Worm (Caenorhabditis elegans) whole organism, L1 larva: ENCODE data around the gene mgrn-1.

Experiments
- C04F5.9 ChIP-seq: sonication (generic microtip); optimal IDR thresholded peaks from 2 replicates; lab custom pipeline; 2016; ENCODE audit warnings: missing genetic modification characterization, missing compliant biosample characterization
- C34B4.2 ChIP-seq: sonication (generic microtip); optimal IDR thresholded peaks from 2 replicates; lab custom pipeline; 2017; ENCODE audit warnings: mild to moderate bottlenecking, missing genetic modification characterization, missing compliant biosample characterization
- alr-1 ChIP-seq: fragments of 200-800 bp; sonication (Bioruptor generic); optimal IDR thresholded peaks from 2 replicates; lab custom pipeline; 2018; ENCODE audit warnings: borderline replicate concordance, mild to moderate bottlenecking, missing genetic modification characterization, missing compliant biosample characterization
- blmp-1 ChIP-seq: fragments of 150-350 bp; optimal IDR thresholded peaks from 2 replicates; lab custom pipeline; 2014; ENCODE audit warnings: missing biosample characterization, missing genetic modification characterization
- ceh-82 ChIP-seq, 3 experiments: fragments of 150-350 bp in 1 of 3; sonication (generic microtip) in 2 of 3; optimal IDR thresholded peaks; 2 replicates each; lab custom pipeline; 2014 to 2017; ENCODE audit warnings: missing biosample characterization in 3 of 3, missing genetic modification characterization in 3 of 3
- ceh-90 ChIP-seq: sonication (generic microtip); optimal IDR thresholded peaks from 2 replicates; lab custom pipeline; 2016; ENCODE audit warnings: missing genetic modification characterization, missing compliant biosample characterization
- ces-1 ChIP-seq: fragments of 150-350 bp; optimal IDR thresholded peaks from 2 replicates; lab custom pipeline; 2014; ENCODE audit warnings: missing biosample characterization, missing genetic modification reagents, missing genetic modification characterization
- dpl-1 ChIP-seq, 3 experiments: fragments of 150-350 bp in 2 of 3; sonication (generic microtip) in 1 of 3; optimal IDR thresholded peaks; 2 replicates each; lab custom pipeline; 2014 to 2017; ENCODE audit warnings: missing biosample characterization in 3 of 3, missing genetic modification characterization in 3 of 3, missing genetic modification reagents in 3 of 3
- dsc-1 ChIP-seq: sonication (generic microtip); optimal IDR thresholded peaks from 2 replicates; lab custom pipeline; 2016; ENCODE audit warnings: mild to moderate bottlenecking, missing genetic modification characterization, missing compliant biosample characterization
- efl-3 ChIP-seq: fragments of 200-800 bp; sonication (Bioruptor generic); optimal IDR thresholded peaks from 2 replicates; lab custom pipeline; 2018; ENCODE audit warnings: mild to moderate bottlenecking, missing genetic modification characterization, missing compliant biosample characterization
- egl-13 ChIP-seq: sonication (generic microtip); optimal IDR thresholded peaks from 2 replicates; lab custom pipeline; 2016; ENCODE audit warnings: missing genotype, missing genetic modification reagents, missing genetic modification characterization, missing compliant biosample characterization
- egl-27 ChIP-seq, 2 experiments: fragments of 150-350 bp in 1 of 2; sonication (generic microtip); optimal IDR thresholded peaks; 3 replicates each; lab custom pipeline; 2017 to 2018; ENCODE audit warnings: missing biosample characterization in 2 of 2, missing genetic modification characterization in 2 of 2, missing genetic modification reagents in 2 of 2
- elt-2 ChIP-seq: sonication (generic microtip); optimal IDR thresholded peaks from 2 replicates; lab custom pipeline; 2016; ENCODE audit warnings: missing genetic modification characterization, mild to moderate bottlenecking, inconsistent platforms, missing compliant biosample characterization, missing genetic modification reagents
- elt-3 ChIP-seq, 6 experiments: fragments of 150-350 bp in 1 of 6; sonication (generic microtip); optimal IDR thresholded peaks; 2 replicates each; lab custom pipeline; 2017 to 2018; ENCODE audit warnings: missing biosample characterization in 6 of 6, missing genetic modification characterization in 6 of 6, inconsistent platforms in 1 of 6
- ets-5 ChIP-seq: fragments of 200-800 bp; sonication (Bioruptor generic); IDR thresholded peaks from 2 replicates; pipeline ENCODE4 v1.3.6; 2022; ENCODE audit warnings: missing genetic modification characterization, missing compliant biosample characterization
- fkh-10 ChIP-seq: sonication (generic microtip); optimal IDR thresholded peaks from 2 replicates; lab custom pipeline; 2017; ENCODE audit warnings: missing biosample characterization, missing genetic modification reagents, missing genetic modification characterization
- fkh-4 ChIP-seq: sonication (generic microtip); optimal IDR thresholded peaks from 2 replicates; lab custom pipeline; 2016; ENCODE audit warnings: missing compliant biosample characterization, missing genetic modification characterization, borderline replicate concordance
- fkh-8 ChIP-seq: sonication (generic microtip); optimal IDR thresholded peaks from 2 replicates; lab custom pipeline; 2016; ENCODE audit warnings: mild to moderate bottlenecking, missing genetic modification characterization, missing compliant biosample characterization
- hpl-2 ChIP-seq: fragments of 150-350 bp; optimal IDR thresholded peaks from 2 replicates; lab custom pipeline; 2014; ENCODE audit warnings: missing biosample characterization, missing genetic modification reagents, missing genetic modification characterization
- irx-1 ChIP-seq: sonication (generic microtip); optimal IDR thresholded peaks from 2 replicates; lab custom pipeline; 2016; ENCODE audit warnings: missing genetic modification characterization, missing compliant biosample characterization
- jun-1 ChIP-seq: fragments of 150-350 bp; optimal IDR thresholded peaks from 2 replicates; lab custom pipeline; 2014; ENCODE audit warnings: missing biosample characterization, missing genetic modification reagents, missing genetic modification characterization
- lin-13 ChIP-seq: fragments of 150-350 bp; optimal IDR thresholded peaks from 2 replicates; lab custom pipeline; 2014; ENCODE audit warnings: missing biosample characterization, missing genetic modification reagents, missing genetic modification characterization
- lin-14 ChIP-seq: fragments of 200-800 bp; sonication (Bioruptor generic); optimal IDR thresholded peaks from 2 replicates; lab custom pipeline; 2018; ENCODE audit warnings: mild to moderate bottlenecking, missing genetic modification characterization, moderate library complexity, missing compliant biosample characterization
- lin-15B ChIP-seq: fragments of 150-350 bp; sonication (generic microtip); optimal IDR thresholded peaks from 3 replicates; lab custom pipeline; 2014; ENCODE audit warnings: missing biosample characterization, missing genetic modification characterization
- lin-35 ChIP-seq, 2 experiments: fragments of 150-350 bp; optimal IDR thresholded peaks; 2 replicates each; lab custom pipeline; 2014; ENCODE audit warnings: missing biosample characterization in 2 of 2, missing genetic modification characterization in 2 of 2, missing genetic modification reagents in 2 of 2
- lin-39 ChIP-seq: fragments of 150-350 bp; optimal IDR thresholded peaks from 2 replicates; lab custom pipeline; 2014; ENCODE audit warnings: missing biosample characterization, missing genetic modification reagents, missing genetic modification characterization
- mef-2 ChIP-seq: fragments of 150-350 bp; optimal IDR thresholded peaks from 2 replicates; lab custom pipeline; 2014; ENCODE audit warnings: missing biosample characterization, missing genetic modification characterization
- mep-1 ChIP-seq: fragments of 150-350 bp; optimal IDR thresholded peaks from 2 replicates; lab custom pipeline; 2014; ENCODE audit warnings: missing biosample characterization, missing genetic modification characterization
- nhr-20 ChIP-seq: sonication (generic microtip); optimal IDR thresholded peaks from 2 replicates; lab custom pipeline; 2016; ENCODE audit warnings: mild to moderate bottlenecking, missing genetic modification characterization, missing compliant biosample characterization
- nhr-71 ChIP-seq: sonication (generic microtip); optimal IDR thresholded peaks from 2 replicates; lab custom pipeline; 2016; ENCODE audit warnings: mild to moderate bottlenecking, missing genetic modification characterization, moderate library complexity, missing compliant biosample characterization
- nhr-77 ChIP-seq: fragments of 150-350 bp; optimal IDR thresholded peaks from 2 replicates; lab custom pipeline; 2014; ENCODE audit warnings: missing biosample characterization, missing genetic modification characterization
- nhr-85 ChIP-seq: sonication (generic microtip); peaks from one replicate; lab custom pipeline; 2016; ENCODE audit warnings: missing genetic modification characterization, inconsistent platforms, missing compliant biosample characterization
- nhr-90 ChIP-seq: sonication (generic microtip); optimal IDR thresholded peaks from 2 replicates; lab custom pipeline; 2016; ENCODE audit warnings: mild to moderate bottlenecking, missing genetic modification characterization, missing compliant biosample characterization; ENCODE audit not compliant: poor library complexity
- pag-3 ChIP-seq: sonication (generic microtip); optimal IDR thresholded peaks from 2 replicates; lab custom pipeline; 2017; ENCODE audit warnings: missing genetic modification characterization, mild to moderate bottlenecking, missing compliant biosample characterization, antibody characterized with exemption, borderline replicate concordance; ENCODE audit not compliant: insufficient read depth
- pqm-1 ChIP-seq: sonication (generic microtip); optimal IDR thresholded peaks from 3 replicates; lab custom pipeline; 2017; ENCODE audit warnings: missing biosample characterization, missing genetic modification characterization
- skn-1 ChIP-seq: fragments of 150-350 bp; optimal IDR thresholded peaks from 2 replicates; lab custom pipeline; 2014; ENCODE audit warnings: missing biosample characterization, missing genetic modification characterization
- snpc-4 ChIP-seq: fragments of 150-350 bp; optimal IDR thresholded peaks from 2 replicates; lab custom pipeline; 2014; ENCODE audit warnings: missing biosample characterization, missing genetic modification characterization
- tlp-1 ChIP-seq: fragments of 150-350 bp; optimal IDR thresholded peaks from 2 replicates; lab custom pipeline; 2014; ENCODE audit warnings: missing biosample characterization, missing genetic modification characterization
- unc-130 ChIP-seq: fragments of 150-350 bp; optimal IDR thresholded peaks from 2 replicates; lab custom pipeline; 2017; ENCODE audit warnings: missing biosample characterization, missing genetic modification characterization, inconsistent platforms
- unc-30 ChIP-seq: sonication (generic microtip); optimal IDR thresholded peaks from 2 replicates; lab custom pipeline; 2017; ENCODE audit warnings: missing biosample characterization, missing genetic modification characterization
- unc-62 ChIP-seq: fragments of 150-350 bp; optimal IDR thresholded peaks from 2 replicates; lab custom pipeline; 2014; ENCODE audit warnings: missing biosample characterization, missing genetic modification reagents, missing genetic modification characterization
- unc-86 ChIP-seq: sonication (generic microtip); optimal IDR thresholded peaks from 2 replicates; lab custom pipeline; 2016; ENCODE audit warnings: missing genetic modification characterization, missing compliant biosample characterization
- ztf-4 ChIP-seq: fragments of 150-350 bp; optimal IDR thresholded peaks from 2 replicates; lab custom pipeline; 2014; ENCODE audit warnings: missing biosample characterization, missing genetic modification characterization

Gene mgrn-1

ce11 chrX:14322793-14323192, 11.3 kb upstream of the mgrn-1 start:
- TF ChIP-seq blmp-1 (peak; percentile 8), efl-3 (GFP tag; lab: Kevin White, UChicago) (no peak), nhr-77 (tag; lab: Kevin White, UChicago) (no peak), tlp-1 (tag; lab: Kevin White, UChicago) (no peak), ceh-90 (no peak), ces-1 (GFP tag; lab: Kevin White, UChicago) (no peak), mep-1 (tag; lab: Kevin White, UChicago) (no peak), fkh-10 (no peak), ceh-82 (tag; optimal IDR thresholded peaks at IDR 0.05; lab: Kevin White, UChicago) (no peak), unc-30 (no peak), ets-5 (no peak), ztf-4 (no peak), nhr-85 (tag; lab: Kevin White, UChicago) (peak; percentile 56), fkh-4 (no peak), lin-15B (tag; lab: Kevin White, UChicago) (no peak), hpl-2 (GFP tag; lab: Kevin White, UChicago) (no peak)

DNA sequence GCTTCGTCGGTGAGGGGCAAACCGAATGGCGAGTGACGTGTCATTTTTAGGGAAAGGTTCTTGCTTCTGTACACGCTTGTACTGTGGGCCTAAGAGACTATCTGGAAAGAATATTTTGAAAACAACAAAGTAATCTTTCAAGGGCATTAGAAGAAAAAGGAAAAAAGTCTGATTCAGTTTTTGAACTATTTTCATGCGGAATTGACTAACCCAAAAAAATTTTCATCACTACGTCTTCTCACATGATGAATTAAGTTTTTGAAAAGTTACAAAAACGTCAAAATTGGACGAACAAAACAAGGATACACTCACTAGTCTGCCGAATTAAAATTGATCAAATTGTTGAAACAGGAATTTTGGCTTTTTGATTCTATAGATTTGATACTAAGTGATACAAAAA, 8.8 kb upstream of the mgrn-1 start, which contains the start of gene C11H1.9:
Gene C11H1.9, minus strand, starts transcription at position 101 of the 400 bp plus-strand sequence.
- TF ChIP-seq lin-13 (GFP tag; lab: Kevin White, UChicago) (no peak), nhr-85 (tag; lab: Kevin White, UChicago) (peak; percentile 32)
- TF ChIP-seq, all 84 proteins: peak for 1

DNA sequence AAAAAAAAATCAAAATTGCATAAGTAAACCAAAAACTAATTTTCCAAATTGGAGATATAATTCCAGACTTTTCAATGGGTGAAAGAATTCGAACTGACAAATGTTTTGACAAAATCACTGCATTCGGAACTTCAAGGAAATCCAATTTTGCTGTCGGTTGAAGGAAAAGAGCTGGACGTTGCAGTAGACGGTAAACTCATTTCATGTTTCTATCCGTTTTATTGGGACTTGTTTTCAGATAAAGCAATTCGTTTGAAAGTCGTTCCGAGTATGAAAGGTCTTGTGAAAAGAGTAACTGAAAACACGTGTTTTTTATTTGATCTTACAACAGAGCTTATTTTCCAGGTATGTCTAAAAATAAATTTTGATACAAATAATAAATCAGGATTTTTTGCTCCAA, 4.6 kb upstream of the mgrn-1 start:
- TF ChIP-seq lin-14 (GFP tag; lab: Kevin White, UChicago) (peak; percentile 6), egl-13 (tag; lab: Kevin White, UChicago) (no peak), unc-62 (no peak), fkh-10 (peak; percentile 51)
- TF ChIP-seq, all 84 proteins: peak for 2

ce11 chrX:14313627-14314026, 2.1 kb upstream of the mgrn-1 start, which contains the start of gene prx-1:
Gene prx-1 (plus strand): TSS chrX:14313927.
- TF ChIP-seq lin-15B (tag; lab: Kevin White, UChicago): no peak
- no peak for TF ChIP-seq skn-1 (tag; lab: Kevin White, UChicago)
- no peak for TF ChIP-seq nhr-90 (tag; lab: Kevin White, UChicago)
- TF ChIP-seq elt-3 (tag; optimal IDR thresholded peaks at IDR 0.05; lab: Kevin White, UChicago): peak in 1 of 6 experiments; percentile 14
- no peak for TF ChIP-seq tlp-1 (tag; lab: Kevin White, UChicago)

ce11 chrX:14312416-14312815, 933 bp upstream of the mgrn-1 start:
- peak in 3 of 6 experiments; percentile 16 to 44 (median 22) for TF ChIP-seq elt-3 (tag; optimal IDR thresholded peaks at IDR 0.05; lab: Kevin White, UChicago)
- TF ChIP-seq fkh-8 (tag; lab: Kevin White, UChicago): peak; percentile 76
- no peak for TF ChIP-seq ceh-90
- TF ChIP-seq irx-1 (tag; lab: Kevin White, UChicago): peak; percentile 51
- peak; percentile 57 for TF ChIP-seq unc-86
- no peak for TF ChIP-seq egl-27 (tag; optimal IDR thresholded peaks at IDR 0.05; lab: Kevin White, UChicago)
- no peak for TF ChIP-seq C04F5.9 (tag; lab: Kevin White, UChicago)
- TF ChIP-seq dsc-1 (tag; lab: Kevin White, UChicago): peak; percentile 50
- peak; percentile 72 for TF ChIP-seq jun-1
- TF ChIP-seq mep-1 (tag; lab: Kevin White, UChicago): peak; percentile 81
- TF ChIP-seq dpl-1 (GFP tag; optimal IDR thresholded peaks at IDR 0.05; lab: Kevin White, UChicago): peak in 2 of 3 experiments; percentile 24 to 51
- no peak for TF ChIP-seq efl-3 (GFP tag; lab: Kevin White, UChicago)
- TF ChIP-seq unc-130 (tag; lab: Kevin White, UChicago): peak; percentile 46
- TF ChIP-seq lin-39 (tag; lab: Kevin White, UChicago): no peak
- peak; percentile 77 for TF ChIP-seq nhr-90 (tag; lab: Kevin White, UChicago)
- TF ChIP-seq ces-1 (GFP tag; lab: Kevin White, UChicago): no peak
- no peak for TF ChIP-seq fkh-4
- peak; percentile 23 for TF ChIP-seq skn-1 (tag; lab: Kevin White, UChicago)
- TF ChIP-seq nhr-20 (tag; lab: Kevin White, UChicago): peak; percentile 82
- peak; percentile 4 for TF ChIP-seq mef-2
- TF ChIP-seq nhr-71 (tag; lab: Kevin White, UChicago): peak; percentile 87
- no peak for TF ChIP-seq pag-3 (tag; lab: Kevin White, UChicago)
- TF ChIP-seq unc-30: no peak
- TF ChIP-seq C34B4.2 (tag; lab: Kevin White, UChicago): no peak
- peak; percentile 64 to 69 for TF ChIP-seq lin-35 (GFP tag; optimal IDR thresholded peaks at IDR 0.05; lab: Kevin White, UChicago)
- no peak for TF ChIP-seq pqm-1 (tag; lab: Kevin White, UChicago)
- peak; percentile 11 for TF ChIP-seq snpc-4 (tag; lab: Kevin White, UChicago)
- TF ChIP-seq alr-1 (tag; lab: Kevin White, UChicago): no peak
- TF ChIP-seq elt-2: peak; percentile 45
- no peak for TF ChIP-seq tlp-1 (tag; lab: Kevin White, UChicago)
